Fruit fly (Drosophila melanogaster) whole organism: ENCODE measurements around the gene CG15387.

ENCODE experiments used
- CG8478 ChIP-seq: fragments of >200 bp; optimal IDR thresholded peaks from 2 replicates; lab custom pipeline; 2018; ENCODE audit warnings: inconsistent platforms
- Dll ChIP-seq: fragments of >200 bp; optimal IDR thresholded peaks from 2 replicates; lab custom pipeline; 2017
- EcR ChIP-seq, 2 experiments: fragments of >200 bp; optimal IDR thresholded peaks; 2 replicates each; lab custom pipeline; 2017; ENCODE audit warnings: missing biosample characterization in 2 of 2, missing genetic modification characterization in 2 of 2, missing genetic modification reagents in 2 of 2
- psq ChIP-seq: fragments of >200 bp; optimal IDR thresholded peaks from 2 replicates; lab custom pipeline; 2017
- usp ChIP-seq: fragments of >200 bp; optimal IDR thresholded peaks from 2 replicates; lab custom pipeline; 2017; ENCODE audit warnings: missing biosample characterization, missing genetic modification characterization, mixed read lengths

- TF ChIP-seq usp (GFP tag; lab: Kevin White, UChicago) (no peak), CG8478 (lab: Kevin White, UChicago) (peak; percentile 50), psq (lab: Kevin White, UChicago) (no peak), EcR (GFP tag; optimal IDR thresholded peaks at IDR 0.05; lab: Kevin White, UChicago) (peak; percentile 25 to 69), Dll (peak; percentile 38)
Measured at dm6 chr2L:2193357-2193780, 32.7 kb downstream of the CG15387 start.
